Fruit fly (Drosophila melanogaster): ENCODE measurements around the gene CG8097.

DNA sequence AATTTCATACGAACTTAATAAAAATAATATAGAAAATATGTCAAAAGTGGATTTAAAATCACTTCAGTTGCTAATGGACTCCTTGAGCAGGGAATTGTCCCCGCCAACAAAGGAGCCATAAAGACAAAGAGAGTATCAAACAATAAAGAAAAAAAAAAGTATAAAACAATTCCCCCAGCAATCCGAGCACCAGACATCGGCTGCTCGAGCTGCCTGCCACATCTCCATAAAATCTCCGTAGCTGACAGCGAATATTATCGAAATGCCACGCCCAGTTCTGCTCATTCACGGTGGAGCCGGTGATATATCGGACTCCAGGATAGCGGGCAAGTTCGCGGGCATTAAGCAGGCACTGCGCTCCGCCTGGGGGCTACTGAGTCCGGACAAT is 14.0 kb upstream of the CG8097 start, which contains the start of gene CG7860:
- TF ChIP-seq Blimp-1 (GFP tag; optimal IDR thresholded peaks at IDR 0.05) (no peak), OdsH (GFP tag; optimal IDR thresholded peaks at IDR 0.05) (no peak), CG4318 (GFP tag; optimal IDR thresholded peaks at IDR 0.05) (no peak), CG16779 (tag; optimal IDR thresholded peaks at IDR 0.05) (no peak), Ets21C (GFP tag; optimal IDR thresholded peaks at IDR 0.05) (no peak), Eip75B (GFP tag; optimal IDR thresholded peaks at IDR 0.05) (no peak), Hr38 (GFP tag; optimal IDR thresholded peaks at IDR 0.05) (no peak), CG10631 (GFP tag; optimal IDR thresholded peaks at IDR 0.05) (no peak), eg (GFP tag; IDR thresholded peaks at IDR 0.05) (no peak)
